Fruit fly (Drosophila melanogaster): ENCODE measurements around the gene Nf-YC.
A peak's percentile ranks its signal among the peaks of the same experiment; 100 is the strongest.

Nf-YC gene

DNA sequence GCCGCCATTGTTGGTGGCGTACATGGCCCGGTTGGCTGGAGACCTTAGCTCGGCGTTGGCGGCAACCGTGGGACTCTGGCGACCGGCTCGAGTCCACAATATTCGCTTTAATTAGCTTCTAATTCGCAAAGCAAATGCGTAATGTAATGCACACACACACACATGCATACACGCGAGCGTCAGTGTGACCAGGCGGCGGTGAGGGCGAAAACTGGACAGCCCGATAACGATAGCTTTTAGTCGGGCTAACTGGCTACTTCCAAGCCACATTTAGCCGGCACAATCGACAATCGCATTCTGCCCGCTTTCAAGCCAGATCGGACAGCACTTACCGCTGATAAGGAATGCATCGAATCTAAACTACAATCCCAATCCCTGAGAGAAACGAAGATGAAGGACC lies at the start of gene Nf-YC, which contains the start of gene xit:
TSS of gene Nf-YC (minus strand) at position 217 of the 400 bp plus-strand sequence.
TSS of gene xit (plus strand) at position 314 of the 400 bp plus-strand sequence.
- peak; percentile 59 for TF ChIP-seq bab1 (GFP tag; optimal IDR thresholded peaks at IDR 0.05)
- peak; percentile 9 for TF ChIP-seq cic (GFP tag; optimal IDR thresholded peaks at IDR 0.05)
- no peak for TF ChIP-seq CG11617 (GFP tag; optimal IDR thresholded peaks at IDR 0.05)
- TF ChIP-seq ovo (GFP tag; optimal IDR thresholded peaks at IDR 0.05) = no peak
- TF ChIP-seq toe (GFP tag; optimal IDR thresholded peaks at IDR 0.05) = no peak
- TF ChIP-seq Mnt (GFP tag; optimal IDR thresholded peaks at IDR 0.05) = peak; percentile 66
- peak; percentile 12 for TF ChIP-seq CG7101 (tag; optimal IDR thresholded peaks at IDR 0.05)
- peak; percentile 9 for TF ChIP-seq tj (GFP tag; optimal IDR thresholded peaks at IDR 0.05)

- TF ChIP-seq Hr96 (GFP tag; optimal IDR thresholded peaks at IDR 0.05) (no peak), CG14711 (tag; optimal IDR thresholded peaks at IDR 0.05) (no peak), kay (GFP tag; ENCODE audit: borderline replicate concordance) (no peak), CG11617 (GFP tag; optimal IDR thresholded peaks at IDR 0.05) (no peak), CG5204 (GFP tag; optimal IDR thresholded peaks at IDR 0.05) (no peak), toe (GFP tag; optimal IDR thresholded peaks at IDR 0.05) (no peak)
Observed at dm6 chrX:6869770-6870404, 49.2 kb upstream of the Nf-YC start.

- TF ChIP-seq Hr96 (GFP tag; optimal IDR thresholded peaks at IDR 0.05) = no peak
- no peak for TF ChIP-seq cnc (optimal IDR thresholded peaks at IDR 0.05)
- peak; percentile 72 for TF ChIP-seq kay (GFP tag; ENCODE audit: borderline replicate concordance)
- TF ChIP-seq ovo (GFP tag; optimal IDR thresholded peaks at IDR 0.05) = no peak
- no peak for TF ChIP-seq Mnt (GFP tag; optimal IDR thresholded peaks at IDR 0.05)
- no peak for TF ChIP-seq CG12768 (GFP tag; optimal IDR thresholded peaks at IDR 0.05)
- peak; percentile 35 for TF ChIP-seq CG11617 (GFP tag; optimal IDR thresholded peaks at IDR 0.05)
- no peak for TF ChIP-seq cic (GFP tag; optimal IDR thresholded peaks at IDR 0.05)
Observed at dm6 chrX:6868629-6869579, 48.2 kb upstream of the Nf-YC start.

DNA sequence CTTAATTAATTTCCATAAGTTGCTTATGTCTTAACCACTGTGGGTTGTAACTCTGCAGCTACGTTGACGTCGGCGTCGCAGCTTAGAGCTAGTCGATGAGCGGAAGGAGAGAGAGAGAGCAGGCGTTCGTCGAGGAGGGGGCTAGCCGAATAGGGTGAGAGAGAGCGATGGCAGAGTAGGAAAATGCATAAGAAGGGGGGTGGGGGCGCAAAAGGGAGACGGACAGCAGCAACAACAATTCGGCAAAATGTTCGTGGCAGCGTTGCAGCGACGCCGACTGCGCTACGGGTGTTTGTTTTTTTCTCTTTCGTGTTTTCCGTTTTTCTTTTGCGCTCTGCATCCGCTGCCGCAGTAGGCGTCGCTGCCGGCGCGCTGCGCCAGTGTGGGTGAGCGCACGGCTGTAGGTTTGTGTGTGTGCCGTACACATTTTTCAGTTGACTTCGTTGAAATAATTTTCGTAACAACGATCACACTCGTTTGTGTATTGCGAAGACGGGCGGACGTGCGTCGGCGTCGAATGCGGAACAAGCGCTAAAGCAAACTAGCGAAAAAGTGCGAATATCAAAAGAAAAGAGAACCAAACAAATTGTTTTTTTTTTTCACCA lies 47.4 kb upstream of the Nf-YC start:
- peak; percentile 62 for TF ChIP-seq cic (GFP tag; optimal IDR thresholded peaks at IDR 0.05)
- TF ChIP-seq pad (GFP tag; optimal IDR thresholded peaks at IDR 0.05) = peak; percentile 3
- TF ChIP-seq Hr96 (GFP tag; optimal IDR thresholded peaks at IDR 0.05) = no peak
- no peak for TF ChIP-seq CG11617 (GFP tag; optimal IDR thresholded peaks at IDR 0.05)
- no peak for TF ChIP-seq ovo (GFP tag; optimal IDR thresholded peaks at IDR 0.05)
- TF ChIP-seq Clk (GFP tag; optimal IDR thresholded peaks at IDR 0.05) = no peak
- peak; percentile 54 for TF ChIP-seq Mnt (GFP tag; optimal IDR thresholded peaks at IDR 0.05)
- TF ChIP-seq CG7045 (GFP tag; optimal IDR thresholded peaks at IDR 0.05) = no peak
- TF ChIP-seq kay (GFP tag; ENCODE audit: borderline replicate concordance) = no peak
- no peak for TF ChIP-seq cnc (optimal IDR thresholded peaks at IDR 0.05)
- TF ChIP-seq CG12768 (GFP tag; optimal IDR thresholded peaks at IDR 0.05) = no peak
- TF ChIP-seq CG1620 (GFP tag; optimal IDR thresholded peaks at IDR 0.05) = no peak
- no peak for TF ChIP-seq Crg-1 (GFP tag; optimal IDR thresholded peaks at IDR 0.05)
- no peak for TF ChIP-seq CG14711 (tag; optimal IDR thresholded peaks at IDR 0.05)
- TF ChIP-seq toe (GFP tag; optimal IDR thresholded peaks at IDR 0.05) = no peak
- TF ChIP-seq tj (GFP tag; optimal IDR thresholded peaks at IDR 0.05) = peak; percentile 37
- no peak for TF ChIP-seq CG33017 (tag; optimal IDR thresholded peaks at IDR 0.05)
- TF ChIP-seq bab1 (GFP tag; optimal IDR thresholded peaks at IDR 0.05) = peak; percentile 11
- TF ChIP-seq CG7101 (tag; optimal IDR thresholded peaks at IDR 0.05) = no peak
- no peak for TF ChIP-seq CG5204 (GFP tag; optimal IDR thresholded peaks at IDR 0.05)

dm6 chrX:6867175-6868023 lies 46.7 kb upstream of the Nf-YC start, which contains the start of gene CG14434:
CG14434 (minus strand) TSS chrX:6867194.
- TF ChIP-seq CG14711 (tag; optimal IDR thresholded peaks at IDR 0.05) (peak; percentile 43), ovo (GFP tag; optimal IDR thresholded peaks at IDR 0.05) (no peak), Mnt (GFP tag; optimal IDR thresholded peaks at IDR 0.05) (no peak), Clk (GFP tag; optimal IDR thresholded peaks at IDR 0.05) (no peak), CG5204 (GFP tag; optimal IDR thresholded peaks at IDR 0.05) (peak; percentile 68), cic (GFP tag; optimal IDR thresholded peaks at IDR 0.05) (no peak), Hr96 (GFP tag; optimal IDR thresholded peaks at IDR 0.05) (peak; percentile 34), CG1620 (GFP tag; optimal IDR thresholded peaks at IDR 0.05) (peak; percentile 20), bab1 (GFP tag; optimal IDR thresholded peaks at IDR 0.05) (peak; percentile 20), CG12768 (GFP tag; optimal IDR thresholded peaks at IDR 0.05) (no peak), CG33017 (tag; optimal IDR thresholded peaks at IDR 0.05) (peak; percentile 2), CG7045 (GFP tag; optimal IDR thresholded peaks at IDR 0.05) (peak; percentile 65), Crg-1 (GFP tag; optimal IDR thresholded peaks at IDR 0.05) (peak; percentile 39), tj (GFP tag; optimal IDR thresholded peaks at IDR 0.05) (peak; percentile 4), cnc (optimal IDR thresholded peaks at IDR 0.05) (no peak), CG7101 (tag; optimal IDR thresholded peaks at IDR 0.05) (peak; percentile 44), pad (GFP tag; optimal IDR thresholded peaks at IDR 0.05) (peak; percentile 43), kay (GFP tag; ENCODE audit: borderline replicate concordance) (peak; percentile 48), toe (GFP tag; optimal IDR thresholded peaks at IDR 0.05) (peak; percentile 53), CG11617 (GFP tag; optimal IDR thresholded peaks at IDR 0.05) (peak; percentile 82)

All from whole organism, adult.